Worm (Caenorhabditis elegans) whole organism, L1 larva: ENCODE data around the gene fsn-1.

Experiments
- alr-1 ChIP-seq: fragments of 200-800 bp; sonication (Bioruptor generic); optimal IDR thresholded peaks from 2 replicates; lab custom pipeline; 2018; ENCODE audit warnings: borderline replicate concordance, mild to moderate bottlenecking, missing genetic modification characterization, missing compliant biosample characterization
- blmp-1 ChIP-seq: fragments of 150-350 bp; optimal IDR thresholded peaks from 2 replicates; lab custom pipeline; 2014; ENCODE audit warnings: missing biosample characterization, missing genetic modification characterization
- egl-13 ChIP-seq: sonication (generic microtip); optimal IDR thresholded peaks from 2 replicates; lab custom pipeline; 2016; ENCODE audit warnings: missing genotype, missing genetic modification reagents, missing genetic modification characterization, missing compliant biosample characterization
- fos-1 ChIP-seq: fragments of 150-350 bp; optimal IDR thresholded peaks from 2 replicates; lab custom pipeline; 2014; ENCODE audit warnings: missing biosample characterization, missing genetic modification characterization
- jun-1 ChIP-seq: fragments of 150-350 bp; optimal IDR thresholded peaks from 2 replicates; lab custom pipeline; 2014; ENCODE audit warnings: missing biosample characterization, missing genetic modification reagents, missing genetic modification characterization
- nhr-12 ChIP-seq: sonication (generic microtip); optimal IDR thresholded peaks from 2 replicates; lab custom pipeline; 2017; ENCODE audit warnings: missing biosample characterization, missing genetic modification characterization
- nhr-28 ChIP-seq: fragments of 150-350 bp; optimal IDR thresholded peaks from 2 replicates; lab custom pipeline; 2014; ENCODE audit warnings: missing biosample characterization, missing genetic modification characterization
- nhr-77 ChIP-seq: fragments of 150-350 bp; optimal IDR thresholded peaks from 2 replicates; lab custom pipeline; 2014; ENCODE audit warnings: missing biosample characterization, missing genetic modification characterization
- pqm-1 ChIP-seq: sonication (generic microtip); optimal IDR thresholded peaks from 3 replicates; lab custom pipeline; 2017; ENCODE audit warnings: missing biosample characterization, missing genetic modification characterization
- unc-86 ChIP-seq: sonication (generic microtip); optimal IDR thresholded peaks from 2 replicates; lab custom pipeline; 2016; ENCODE audit warnings: missing genetic modification characterization, missing compliant biosample characterization
- xbp-1 ChIP-seq: sonication (generic microtip); optimal IDR thresholded peaks from 2 replicates; lab custom pipeline; 2016; ENCODE audit warnings: missing genetic modification characterization, missing compliant biosample characterization
- ztf-11 ChIP-seq, 2 experiments: sonication (generic microtip); optimal IDR thresholded peaks; 2 replicates each; lab custom pipeline; 2016 to 2017; ENCODE audit warnings: missing genetic modification characterization in 2 of 2, missing biosample characterization in 1 of 2, missing compliant biosample characterization in 1 of 2

ce11 chrIII:4913736-4914135 is 23.4 kb upstream of the fsn-1 start:
- TF ChIP-seq egl-13 (tag; lab: Kevin White, UChicago) (no peak), nhr-12 (tag; lab: Kevin White, UChicago) (no peak), ztf-11 (tag; optimal IDR thresholded peaks at IDR 0.05; lab: Kevin White, UChicago) (no peak), nhr-77 (tag; lab: Kevin White, UChicago) (no peak), xbp-1 (tag; lab: Kevin White, UChicago) (no peak), unc-86 (tag; lab: Kevin White, UChicago) (no peak), blmp-1 (tag; lab: Kevin White, UChicago) (no peak), jun-1 (tag; lab: Kevin White, UChicago) (no peak), alr-1 (no peak), nhr-28 (tag; lab: Kevin White, UChicago) (no peak), fos-1 (tag; lab: Kevin White, UChicago) (no peak), pqm-1 (no peak)
